Worm (Caenorhabditis elegans) whole organism, L1 larva: ENCODE measurements around the gene nspd-7.

Source experiments
- C04F5.9 ChIP-seq: sonication (generic microtip); optimal IDR thresholded peaks from 2 replicates; lab custom pipeline; 2016; ENCODE audit warnings: missing genetic modification characterization, missing compliant biosample characterization
- C16A3.4 ChIP-seq: fragments of 150-350 bp; optimal IDR thresholded peaks from 2 replicates; lab custom pipeline; 2014; ENCODE audit warnings: missing biosample characterization, missing genetic modification characterization
- C34B4.2 ChIP-seq: sonication (generic microtip); optimal IDR thresholded peaks from 2 replicates; lab custom pipeline; 2017; ENCODE audit warnings: mild to moderate bottlenecking, missing genetic modification characterization, missing compliant biosample characterization
- F16B12.6 ChIP-seq: fragments of 150-350 bp; optimal IDR thresholded peaks from 2 replicates; lab custom pipeline; 2014; ENCODE audit warnings: missing biosample characterization, missing genetic modification characterization
- Y116A8C.19 ChIP-seq: sonication (generic microtip); optimal IDR thresholded peaks from 2 replicates; lab custom pipeline; 2016; ENCODE audit warnings: missing compliant biosample characterization, missing genetic modification characterization, borderline replicate concordance
- alr-1 ChIP-seq: fragments of 200-800 bp; sonication (Bioruptor generic); optimal IDR thresholded peaks from 2 replicates; lab custom pipeline; 2018; ENCODE audit warnings: borderline replicate concordance, mild to moderate bottlenecking, missing genetic modification characterization, missing compliant biosample characterization
- aly-2 ChIP-seq: fragments of 150-350 bp; optimal IDR thresholded peaks from 2 replicates; lab custom pipeline; 2014; ENCODE audit warnings: missing biosample characterization, missing genetic modification characterization
- blmp-1 ChIP-seq: fragments of 150-350 bp; optimal IDR thresholded peaks from 2 replicates; lab custom pipeline; 2014; ENCODE audit warnings: missing biosample characterization, missing genetic modification characterization
- ceh-63 ChIP-seq: fragments of 200-800 bp; sonication (Bioruptor generic); optimal IDR thresholded peaks from 2 replicates; lab custom pipeline; 2018; ENCODE audit warnings: mild to moderate bottlenecking, missing genetic modification characterization, missing compliant biosample characterization
- ceh-8 ChIP-seq: fragments of 200-800 bp; sonication (Bioruptor generic); optimal IDR thresholded peaks from 2 replicates; lab custom pipeline; 2018; ENCODE audit warnings: mild to moderate bottlenecking, missing genetic modification characterization, moderate library complexity, missing compliant biosample characterization
- ceh-88 ChIP-seq: fragments of 200-800 bp; sonication (Bioruptor generic); IDR thresholded peaks from 2 replicates; pipeline ENCODE4 v1.3.6; 2022; ENCODE audit warnings: missing genetic modification characterization, missing compliant biosample characterization
- egl-13 ChIP-seq: sonication (generic microtip); optimal IDR thresholded peaks from 2 replicates; lab custom pipeline; 2016; ENCODE audit warnings: missing genotype, missing genetic modification reagents, missing genetic modification characterization, missing compliant biosample characterization
- elt-2 ChIP-seq: sonication (generic microtip); optimal IDR thresholded peaks from 2 replicates; lab custom pipeline; 2016; ENCODE audit warnings: missing genetic modification characterization, mild to moderate bottlenecking, inconsistent platforms, missing compliant biosample characterization, missing genetic modification reagents
- elt-3 ChIP-seq, 6 experiments: fragments of 150-350 bp in 1 of 6; sonication (generic microtip); optimal IDR thresholded peaks; 2 replicates each; lab custom pipeline; 2017 to 2018; ENCODE audit warnings: missing biosample characterization in 6 of 6, missing genetic modification characterization in 6 of 6, inconsistent platforms in 1 of 6
- ets-5 ChIP-seq: fragments of 200-800 bp; sonication (Bioruptor generic); IDR thresholded peaks from 2 replicates; pipeline ENCODE4 v1.3.6; 2022; ENCODE audit warnings: missing genetic modification characterization, missing compliant biosample characterization
- fkh-4 ChIP-seq: sonication (generic microtip); optimal IDR thresholded peaks from 2 replicates; lab custom pipeline; 2016; ENCODE audit warnings: missing compliant biosample characterization, missing genetic modification characterization, borderline replicate concordance
- fos-1 ChIP-seq: fragments of 150-350 bp; optimal IDR thresholded peaks from 2 replicates; lab custom pipeline; 2014; ENCODE audit warnings: missing biosample characterization, missing genetic modification characterization
- hlh-17 ChIP-seq: fragments of 200-800 bp; sonication (Bioruptor generic); optimal IDR thresholded peaks from 2 replicates; lab custom pipeline; 2018; ENCODE audit warnings: missing genetic modification characterization, mild to moderate bottlenecking, missing compliant biosample characterization, moderate library complexity, borderline replicate concordance
- hpl-2 ChIP-seq: fragments of 150-350 bp; optimal IDR thresholded peaks from 2 replicates; lab custom pipeline; 2014; ENCODE audit warnings: missing biosample characterization, missing genetic modification reagents, missing genetic modification characterization
- irx-1 ChIP-seq: sonication (generic microtip); optimal IDR thresholded peaks from 2 replicates; lab custom pipeline; 2016; ENCODE audit warnings: missing genetic modification characterization, missing compliant biosample characterization
- isw-1 ChIP-seq: fragments of 200-800 bp; sonication (Bioruptor generic); IDR thresholded peaks from 2 replicates; pipeline ENCODE4 v1.3.6; 2022; ENCODE audit warnings: missing genetic modification characterization, missing compliant biosample characterization
- lin-13 ChIP-seq: fragments of 150-350 bp; optimal IDR thresholded peaks from 2 replicates; lab custom pipeline; 2014; ENCODE audit warnings: missing biosample characterization, missing genetic modification reagents, missing genetic modification characterization
- lin-39 ChIP-seq: fragments of 150-350 bp; optimal IDR thresholded peaks from 2 replicates; lab custom pipeline; 2014; ENCODE audit warnings: missing biosample characterization, missing genetic modification reagents, missing genetic modification characterization
- mdl-1 ChIP-seq, 2 experiments: fragments of 150-350 bp; optimal IDR thresholded peaks; 2 replicates each; lab custom pipeline; 2014 to 2017; ENCODE audit warnings: missing biosample characterization in 2 of 2, missing genetic modification characterization in 2 of 2, inconsistent platforms in 1 of 2
- mef-2 ChIP-seq: fragments of 150-350 bp; optimal IDR thresholded peaks from 2 replicates; lab custom pipeline; 2014; ENCODE audit warnings: missing biosample characterization, missing genetic modification characterization
- nhr-11 ChIP-seq: fragments of 150-350 bp; optimal IDR thresholded peaks from 2 replicates; lab custom pipeline; 2014; ENCODE audit warnings: missing biosample characterization, missing genetic modification characterization
- nhr-12 ChIP-seq: sonication (generic microtip); optimal IDR thresholded peaks from 2 replicates; lab custom pipeline; 2017; ENCODE audit warnings: missing biosample characterization, missing genetic modification characterization
- nhr-20 ChIP-seq: sonication (generic microtip); optimal IDR thresholded peaks from 2 replicates; lab custom pipeline; 2016; ENCODE audit warnings: mild to moderate bottlenecking, missing genetic modification characterization, missing compliant biosample characterization
- nhr-71 ChIP-seq: sonication (generic microtip); optimal IDR thresholded peaks from 2 replicates; lab custom pipeline; 2016; ENCODE audit warnings: mild to moderate bottlenecking, missing genetic modification characterization, moderate library complexity, missing compliant biosample characterization
- nhr-77 ChIP-seq: fragments of 150-350 bp; optimal IDR thresholded peaks from 2 replicates; lab custom pipeline; 2014; ENCODE audit warnings: missing biosample characterization, missing genetic modification characterization
- nhr-84 ChIP-seq: sonication (generic microtip); optimal IDR thresholded peaks from 2 replicates; lab custom pipeline; 2017; ENCODE audit warnings: missing biosample characterization, missing genetic modification characterization
- nhr-85 ChIP-seq: sonication (generic microtip); peaks from one replicate; lab custom pipeline; 2016; ENCODE audit warnings: missing genetic modification characterization, inconsistent platforms, missing compliant biosample characterization
- pag-3 ChIP-seq: sonication (generic microtip); optimal IDR thresholded peaks from 2 replicates; lab custom pipeline; 2017; ENCODE audit warnings: missing genetic modification characterization, mild to moderate bottlenecking, missing compliant biosample characterization, antibody characterized with exemption, borderline replicate concordance; ENCODE audit not compliant: insufficient read depth
- rnt-1 ChIP-seq: sonication (generic microtip); optimal IDR thresholded peaks from 2 replicates; lab custom pipeline; 2016; ENCODE audit warnings: mild to moderate bottlenecking, missing genetic modification characterization, moderate library complexity, missing compliant biosample characterization
- skn-1 ChIP-seq: fragments of 150-350 bp; optimal IDR thresholded peaks from 2 replicates; lab custom pipeline; 2014; ENCODE audit warnings: missing biosample characterization, missing genetic modification characterization
- sox-4 ChIP-seq: sonication (generic microtip); optimal IDR thresholded peaks from 2 replicates; lab custom pipeline; 2016; ENCODE audit warnings: missing genetic modification characterization, missing compliant biosample characterization
- sptf-1 ChIP-seq: fragments of 150-350 bp; optimal IDR thresholded peaks from 2 replicates; lab custom pipeline; 2014; ENCODE audit warnings: missing biosample characterization, missing genetic modification characterization
- tbx-2 ChIP-seq: sonication (generic microtip); optimal IDR thresholded peaks from 2 replicates; lab custom pipeline; 2016; ENCODE audit warnings: missing genetic modification characterization, missing compliant biosample characterization
- tlp-1 ChIP-seq: fragments of 150-350 bp; optimal IDR thresholded peaks from 2 replicates; lab custom pipeline; 2014; ENCODE audit warnings: missing biosample characterization, missing genetic modification characterization
- xbp-1 ChIP-seq: sonication (generic microtip); optimal IDR thresholded peaks from 2 replicates; lab custom pipeline; 2016; ENCODE audit warnings: missing genetic modification characterization, missing compliant biosample characterization
- zip-4 ChIP-seq: fragments of 200-800 bp; sonication (Bioruptor generic); optimal IDR thresholded peaks from 2 replicates; lab custom pipeline; 2018; ENCODE audit warnings: mild to moderate bottlenecking, missing genetic modification characterization, moderate library complexity, missing compliant biosample characterization

Gene nspd-7

ce11 chrIV:10242458-10243123, 26.4 kb downstream of the nspd-7 start (continued):
- TF ChIP-seq aly-2 (tag; lab: Kevin White, UChicago) (no peak), blmp-1 (tag; lab: Kevin White, UChicago) (peak; percentile 72), lin-13 (GFP tag; lab: Kevin White, UChicago) (peak; percentile 4), fos-1 (no peak), nhr-84 (no peak), pag-3 (tag; lab: Kevin White, UChicago) (no peak), isw-1 (GFP tag; lab: Robert Waterston, UW) (no peak), C16A3.4 (tag; lab: Kevin White, UChicago) (peak; percentile 21), nhr-77 (peak; percentile 11), lin-39 (tag; lab: Kevin White, UChicago) (no peak), egl-13 (tag; lab: Kevin White, UChicago) (no peak), mef-2 (tag; lab: Kevin White, UChicago) (no peak), nhr-85 (peak; percentile 75), mdl-1 (tag; optimal IDR thresholded peaks at IDR 0.05; lab: Kevin White, UChicago) (no peak), F16B12.6 (tag; lab: Kevin White, UChicago) (no peak), C04F5.9 (tag; lab: Kevin White, UChicago) (no peak), xbp-1 (peak; percentile 8), nhr-71 (tag; lab: Kevin White, UChicago) (peak; percentile 44)

DNA sequence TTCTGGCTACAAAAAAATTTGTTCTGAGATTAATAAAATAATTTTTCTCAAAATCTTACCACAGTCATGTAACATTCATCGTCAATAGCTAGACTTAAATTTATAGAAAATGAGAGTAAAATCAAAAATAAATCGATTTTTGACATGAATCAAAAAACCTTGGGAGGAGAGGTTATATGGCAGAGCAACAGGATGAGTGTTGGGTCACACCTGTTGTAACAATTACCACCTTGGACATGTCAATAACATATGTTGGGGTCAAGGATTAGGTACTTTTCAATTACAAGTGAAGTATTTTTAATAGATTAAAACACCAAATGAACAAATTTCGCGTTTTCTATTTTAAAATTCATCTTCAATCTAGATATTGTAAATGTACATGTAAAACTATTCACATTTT, 27.3 kb downstream of the nspd-7 start, which contains the start of gene lipl-7:
TSS of gene lipl-7 (minus strand) at position 165 of the 400 bp plus-strand sequence.
- no peak for TF ChIP-seq sox-4
- TF ChIP-seq nhr-85 = peak; percentile 53
- no peak for TF ChIP-seq ets-5 (GFP tag; lab: Robert Waterston, UW)
- no peak for TF ChIP-seq ceh-88
- no peak for TF ChIP-seq C34B4.2
- TF ChIP-seq xbp-1 = no peak
- no peak for TF ChIP-seq zip-4 (GFP tag; lab: Kevin White, UChicago)
- TF ChIP-seq hpl-2 (GFP tag; lab: Kevin White, UChicago) = no peak
- peak; percentile 11 for TF ChIP-seq nhr-71 (tag; lab: Kevin White, UChicago)
- TF ChIP-seq nhr-11 = no peak
- no peak for TF ChIP-seq tlp-1
- TF ChIP-seq fkh-4 (tag; lab: Kevin White, UChicago) = no peak
- TF ChIP-seq ceh-63 (GFP tag; lab: Kevin White, UChicago) = no peak
- no peak for TF ChIP-seq C16A3.4 (tag; lab: Kevin White, UChicago)
- TF ChIP-seq skn-1 = no peak
- TF ChIP-seq sptf-1 = no peak
- TF ChIP-seq ceh-8 (GFP tag; lab: Kevin White, UChicago) = no peak
- TF ChIP-seq alr-1 = no peak
- TF ChIP-seq, all 84 proteins: peak for 2

- TF ChIP-seq nhr-12 (tag; lab: Kevin White, UChicago) (no peak), tbx-2 (tag; lab: Kevin White, UChicago) (no peak), rnt-1 (tag; lab: Kevin White, UChicago) (no peak), elt-2 (tag; lab: Kevin White, UChicago) (no peak), nhr-20 (tag; lab: Kevin White, UChicago) (peak; percentile 13), Y116A8C.19 (tag; lab: Kevin White, UChicago) (no peak), elt-3 (tag; optimal IDR thresholded peaks at IDR 0.05; lab: Kevin White, UChicago) (peak in 1 of 6 experiments; percentile 5), irx-1 (tag; lab: Kevin White, UChicago) (no peak), lin-39 (tag; lab: Kevin White, UChicago) (no peak), hlh-17 (GFP tag; lab: Kevin White, UChicago) (no peak)
These were observed 29.9 kb downstream of the nspd-7 start, which contains the start of gene ech-8 for ce11 chrIV:10239045-10239444. ech-8 (minus strand) TSS chrIV:10239176.
